Worm (Caenorhabditis elegans) whole organism, young adult: ENCODE measurements around the gene srx-87.
A peak's percentile ranks its signal among the peaks of the same experiment; 100 is the strongest.

ENCODE experiments used
- B0035.1 ChIP-seq: sonication (generic microtip); optimal IDR thresholded peaks from 2 replicates; lab custom pipeline; 2016; ENCODE audit warnings: missing genetic modification characterization, mild to moderate bottlenecking, missing compliant biosample characterization, missing genotype, missing genetic modification reagents
- B0261.1 ChIP-seq: sonication (generic microtip); optimal IDR thresholded peaks from 2 replicates; lab custom pipeline; 2016; ENCODE audit warnings: mild to moderate bottlenecking, missing genetic modification characterization, moderate library complexity, missing compliant biosample characterization
- C06A6.2 ChIP-seq: fragments of 200-800 bp; sonication (Bioruptor generic); conservative IDR thresholded peaks from 2 replicates; pipeline ENCODE4 v1.3.6; 2022; ENCODE audit warnings: missing genetic modification characterization, missing compliant biosample characterization
- C17E4.6 ChIP-seq: fragments of 200-800 bp; sonication (Bioruptor generic); IDR thresholded peaks from 2 replicates; pipeline ENCODE4 v1.3.6; 2022; ENCODE audit warnings: missing genetic modification reagents, missing genetic modification characterization, missing compliant biosample characterization
- F10E7.11 ChIP-seq: sonication (generic microtip); optimal IDR thresholded peaks from 2 replicates; lab custom pipeline; 2017; ENCODE audit warnings: mild to moderate bottlenecking, missing genetic modification characterization, moderate library complexity, missing compliant biosample characterization
- F37B4.10 ChIP-seq: fragments of 200-800 bp; sonication (Bioruptor generic); IDR thresholded peaks from 2 replicates; pipeline ENCODE4 v1.3.6; 2022; ENCODE audit warnings: missing genetic modification characterization, missing compliant biosample characterization
- F52B5.7 ChIP-seq: sonication (generic microtip); optimal IDR thresholded peaks from 2 replicates; lab custom pipeline; 2016; ENCODE audit warnings: mild to moderate bottlenecking, missing genetic modification characterization, missing compliant biosample characterization
- F55B11.4 ChIP-seq: sonication (generic microtip); optimal IDR thresholded peaks from 2 replicates; lab custom pipeline; 2016; ENCODE audit warnings: missing compliant biosample characterization, missing genetic modification characterization, borderline replicate concordance; ENCODE audit not compliant: insufficient read depth
- F57A8.1 ChIP-seq: fragments of 200-800 bp; sonication (Bioruptor generic); optimal IDR thresholded peaks from 2 replicates; lab custom pipeline; 2018; ENCODE audit warnings: mild to moderate bottlenecking, missing genetic modification characterization, moderate library complexity, missing compliant biosample characterization
- F57C9.4 ChIP-seq: sonication (generic microtip); optimal IDR thresholded peaks from 2 replicates; lab custom pipeline; 2017; ENCODE audit warnings: mild to moderate bottlenecking, missing genetic modification characterization, missing compliant biosample characterization
- K12H6.12 ChIP-seq: fragments of 200-800 bp; sonication (Bioruptor generic); optimal IDR thresholded peaks from 2 replicates; lab custom pipeline; 2018; ENCODE audit warnings: mild to moderate bottlenecking, missing genetic modification characterization, missing compliant biosample characterization
- Y53F4B.3 ChIP-seq: fragments of 200-800 bp; sonication (Bioruptor generic); IDR thresholded peaks from 2 replicates; pipeline ENCODE4 v1.3.6; 2022; ENCODE audit warnings: missing genetic modification reagents, missing genetic modification characterization, missing compliant biosample characterization
- Y53G8AR.9 ChIP-seq: fragments of 200-800 bp; sonication (Bioruptor generic); conservative IDR thresholded peaks from 2 replicates; pipeline ENCODE4 v1.3.6; 2022; ENCODE audit warnings: missing genetic modification reagents, missing genetic modification characterization, missing compliant biosample characterization
- atf-7 ChIP-seq: sonication (generic microtip); optimal IDR thresholded peaks from 2 replicates; lab custom pipeline; 2017; ENCODE audit warnings: mild to moderate bottlenecking, missing genetic modification characterization, missing compliant biosample characterization
- attf-5 ChIP-seq: fragments of 200-800 bp; sonication (Bioruptor generic); optimal IDR thresholded peaks from 2 replicates; lab custom pipeline; 2018; ENCODE audit warnings: mild to moderate bottlenecking, missing genetic modification characterization, missing compliant biosample characterization
- attf-6 ChIP-seq: fragments of 200-800 bp; sonication (Bioruptor generic); IDR thresholded peaks from 2 replicates; pipeline ENCODE4 v1.3.6; 2022; ENCODE audit warnings: missing genetic modification reagents, missing genetic modification characterization, missing compliant biosample characterization
- bed-2 ChIP-seq: fragments of 200-800 bp; sonication (Bioruptor generic); IDR thresholded peaks from 2 replicates; pipeline ENCODE4 v1.3.6; 2022; ENCODE audit warnings: missing genetic modification reagents, missing genetic modification characterization, missing compliant biosample characterization
- ceh-27 ChIP-seq: fragments of 200-800 bp; sonication (Bioruptor generic); optimal IDR thresholded peaks from 2 replicates; lab custom pipeline; 2018; ENCODE audit warnings: mild to moderate bottlenecking, missing genetic modification characterization, moderate library complexity, missing compliant biosample characterization
- ceh-40 ChIP-seq: fragments of 200-800 bp; sonication (Bioruptor generic); IDR thresholded peaks from 2 replicates; pipeline ENCODE4 v1.3.6; 2022; ENCODE audit warnings: missing genetic modification characterization, missing compliant biosample characterization
- ceh-91 ChIP-seq: fragments of 200-800 bp; sonication (Bioruptor generic); IDR thresholded peaks from 2 replicates; pipeline ENCODE4 v1.3.6; 2022; ENCODE audit warnings: missing genetic modification reagents, missing genetic modification characterization, missing compliant biosample characterization
- chd-7 ChIP-seq: sonication (generic microtip); optimal IDR thresholded peaks from 2 replicates; lab custom pipeline; 2016; ENCODE audit warnings: mild to moderate bottlenecking, missing genetic modification characterization, moderate library complexity, missing compliant biosample characterization
- dox-1 ChIP-seq: fragments of 200-800 bp; sonication (Bioruptor generic); IDR thresholded peaks from 2 replicates; pipeline ENCODE4 v1.3.6; 2022; ENCODE audit warnings: missing genetic modification reagents, missing genetic modification characterization, missing compliant biosample characterization
- dpl-1 ChIP-seq: fragments of 150-350 bp; optimal IDR thresholded peaks from 2 replicates; lab custom pipeline; 2014; ENCODE audit warnings: missing biosample characterization, missing genetic modification reagents, missing genetic modification characterization
- egl-18 ChIP-seq: fragments of 200-800 bp; sonication (Bioruptor generic); IDR thresholded peaks from 2 replicates; pipeline ENCODE4 v1.3.6; 2022; ENCODE audit warnings: missing genetic modification reagents, missing genetic modification characterization, missing compliant biosample characterization
- egrh-3 ChIP-seq: fragments of 200-800 bp; sonication (Bioruptor generic); IDR thresholded peaks from 2 replicates; pipeline ENCODE4 v1.3.6; 2022; ENCODE audit warnings: missing genetic modification reagents, missing genetic modification characterization, missing compliant biosample characterization
- ekl-4 ChIP-seq: fragments of 200-800 bp; sonication (Bioruptor generic); IDR thresholded peaks from 2 replicates; pipeline ENCODE4 v1.3.6; 2022; ENCODE audit warnings: missing genetic modification reagents, missing genetic modification characterization, missing compliant biosample characterization
- hlh-26 ChIP-seq: fragments of 200-800 bp; sonication (Bioruptor generic); conservative IDR thresholded peaks from 2 replicates; pipeline ENCODE4 v1.3.6; 2022; ENCODE audit warnings: missing genetic modification reagents, missing genetic modification characterization, missing compliant biosample characterization
- hrde-1 ChIP-seq: sonication (generic microtip); optimal IDR thresholded peaks from 2 replicates; lab custom pipeline; 2016; ENCODE audit warnings: missing genetic modification characterization, mild to moderate bottlenecking, missing compliant biosample characterization, moderate library complexity, missing genotype, missing genetic modification reagents, borderline replicate concordance
- hsf-1 ChIP-seq: fragments of 200-800 bp; sonication (Bioruptor generic); IDR thresholded peaks from 2 replicates; pipeline ENCODE4 v1.3.6; 2022; ENCODE audit warnings: missing genetic modification reagents, missing genetic modification characterization, missing compliant biosample characterization
- let-526 ChIP-seq: fragments of 200-800 bp; sonication (Bioruptor generic); IDR thresholded peaks from 2 replicates; pipeline ENCODE4 v1.3.6; 2022; ENCODE audit warnings: missing genetic modification reagents, missing genetic modification characterization, missing compliant biosample characterization
- lir-1 ChIP-seq: fragments of 200-800 bp; sonication (Bioruptor generic); conservative IDR thresholded peaks from 2 replicates; pipeline ENCODE4 v1.3.6; 2022; ENCODE audit warnings: missing genetic modification reagents, missing genetic modification characterization, missing compliant biosample characterization
- madf-3 ChIP-seq: fragments of 200-800 bp; sonication (Bioruptor generic); IDR thresholded peaks from 2 replicates; pipeline ENCODE4 v1.3.6; 2022; ENCODE audit warnings: missing genetic modification reagents, missing genetic modification characterization, missing compliant biosample characterization
- mel-28 ChIP-seq: sonication (generic microtip); optimal IDR thresholded peaks from 2 replicates; lab custom pipeline; 2016; ENCODE audit warnings: borderline replicate concordance, mild to moderate bottlenecking, missing genetic modification characterization, missing compliant biosample characterization
- mes-4 ChIP-seq: sonication (generic microtip); optimal IDR thresholded peaks from 2 replicates; lab custom pipeline; 2016; ENCODE audit warnings: missing genotype, missing genetic modification characterization, missing compliant biosample characterization
- nfya-1 ChIP-seq: sonication (generic microtip); optimal IDR thresholded peaks from 2 replicates; lab custom pipeline; 2017; ENCODE audit warnings: antibody characterized with exemption, missing compliant biosample characterization, missing genetic modification characterization, borderline replicate concordance; ENCODE audit not compliant: insufficient read depth
- nhr-120 ChIP-seq: fragments of 200-800 bp; sonication (Bioruptor generic); IDR thresholded peaks from 2 replicates; pipeline ENCODE4 v1.3.6; 2022; ENCODE audit warnings: missing genetic modification characterization, missing compliant biosample characterization
- nhr-80 ChIP-seq: sonication (generic microtip); optimal IDR thresholded peaks from 2 replicates; lab custom pipeline; 2016; ENCODE audit warnings: missing genetic modification characterization, missing compliant biosample characterization
- pbrm-1 ChIP-seq: fragments of 200-800 bp; sonication (Bioruptor generic); IDR thresholded peaks from 2 replicates; pipeline ENCODE4 v1.3.6; 2022; ENCODE audit warnings: missing genetic modification reagents, missing genetic modification characterization, missing compliant biosample characterization
- repo-1 ChIP-seq: sonication (generic microtip); optimal IDR thresholded peaks from 2 replicates; lab custom pipeline; 2017; ENCODE audit warnings: mild to moderate bottlenecking, missing genetic modification characterization, missing compliant biosample characterization
- rpc-1 ChIP-seq, 2 experiments: fragments of 150-350 bp in 1 of 2; sonication (generic microtip) in 1 of 2; optimal IDR thresholded peaks; 2 replicates each; lab custom pipeline; 2014 to 2018; ENCODE audit warnings: missing biosample characterization in 1 of 2, missing genetic modification characterization in 1 of 2, missing genetic modification reagents in 1 of 2, missing genotype in 1 of 2
- sdz-38 ChIP-seq: sonication (generic microtip); optimal IDR thresholded peaks from 2 replicates; lab custom pipeline; 2016; ENCODE audit warnings: missing genotype, missing genetic modification characterization, missing compliant biosample characterization
- snpc-3.4 ChIP-seq: sonication (generic microtip); optimal IDR thresholded peaks from 2 replicates; lab custom pipeline; 2017; ENCODE audit warnings: missing genetic modification characterization, mild to moderate bottlenecking, missing compliant biosample characterization, antibody characterized with exemption, moderate library complexity, missing genotype, missing genetic modification reagents
- snpc-4 ChIP-seq, 5 experiments: fragments of 150-350 bp in 1 of 5; sonication (generic microtip) in 4 of 5; optimal IDR thresholded peaks; 2 replicates each; lab custom pipeline; 2014 to 2018; ENCODE audit warnings: missing genetic modification characterization in 5 of 5, missing biosample characterization in 3 of 5, antibody characterized with exemption in 2 of 5, mild to moderate bottlenecking in 2 of 5, missing compliant biosample characterization in 2 of 5, missing genotype in 2 of 5, moderate library complexity in 2 of 5, missing genetic modification reagents in 1 of 5
- somi-1 ChIP-seq: fragments of 200-800 bp; sonication (Bioruptor generic); optimal IDR thresholded peaks from 2 replicates; lab custom pipeline; 2018; ENCODE audit warnings: mild to moderate bottlenecking, missing genetic modification characterization, missing compliant biosample characterization
- tbx-9 ChIP-seq: sonication (generic microtip); optimal IDR thresholded peaks from 2 replicates; lab custom pipeline; 2016; ENCODE audit warnings: borderline replicate concordance, missing genetic modification characterization, inconsistent platforms, missing compliant biosample characterization
- zim-3 ChIP-seq: sonication (generic microtip); optimal IDR thresholded peaks from 2 replicates; lab custom pipeline; 2017; ENCODE audit warnings: mild to moderate bottlenecking, missing genetic modification characterization, moderate library complexity, missing compliant biosample characterization
- ztf-25 ChIP-seq: fragments of 200-800 bp; sonication (Bioruptor generic); IDR thresholded peaks from 2 replicates; pipeline ENCODE4 v1.3.6; 2022; ENCODE audit warnings: missing genetic modification reagents, missing genetic modification characterization, missing compliant biosample characterization
- ztf-28 ChIP-seq: fragments of 200-800 bp; sonication (Bioruptor generic); IDR thresholded peaks from 2 replicates; pipeline ENCODE4 v1.3.6; 2022; ENCODE audit warnings: missing genetic modification reagents, missing genetic modification characterization, missing compliant biosample characterization

Gene srx-87

DNA sequence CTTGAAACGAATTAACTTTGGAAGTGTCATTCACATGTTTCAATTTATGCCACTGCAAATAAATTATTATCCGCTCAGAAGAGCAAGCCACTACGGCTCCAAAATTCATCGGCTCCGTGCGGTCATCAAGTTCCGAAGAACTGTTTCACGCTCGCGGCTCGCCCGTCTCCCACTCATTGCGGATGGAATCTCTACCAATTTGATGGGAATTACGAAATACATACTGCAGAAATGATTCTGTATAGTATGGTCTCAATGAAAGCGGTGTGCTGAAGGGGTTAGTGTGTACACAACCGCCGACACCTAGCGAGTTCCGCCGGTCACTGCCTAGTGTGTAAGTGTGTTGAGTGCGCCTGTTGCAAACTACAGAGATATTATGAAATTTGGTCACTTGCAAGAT lies 20.4 kb downstream of the srx-87 start (continued):
- TF ChIP-seq bed-2 (GFP tag; lab: Robert Waterston, UW) (no peak), pbrm-1 (GFP tag; lab: Robert Waterston, UW) (no peak; the same call in none of the 2 replicates), egl-18 (GFP tag; lab: Robert Waterston, UW) (no peak), nhr-80 (tag; lab: Kevin White, UChicago) (no peak), somi-1 (GFP tag; lab: Kevin White, UChicago) (no peak), hlh-26 (GFP tag; lab: Robert Waterston, UW) (no peak), hrde-1 (tag; lab: Kevin White, UChicago) (no peak), atf-7 (tag; lab: Kevin White, UChicago) (no peak), mel-28 (no peak), tbx-9 (tag; lab: Kevin White, UChicago) (no peak), ztf-28 (no peak), zim-3 (tag; lab: Kevin White, UChicago) (no peak), dpl-1 (GFP tag; lab: Kevin White, UChicago) (no peak), snpc-4 (GFP tag; optimal IDR thresholded peaks at IDR 0.05; lab: Kevin White, UChicago) (peak; percentile 91), snpc-4 (tag; optimal IDR thresholded peaks at IDR 0.05; lab: Kevin White, UChicago) (peak; percentile 90 to 97 (median 93)), sdz-38 (tag; lab: Kevin White, UChicago) (no peak), F57A8.1 (GFP tag; lab: Kevin White, UChicago) (no peak), let-526 (GFP tag; lab: Robert Waterston, UW) (no peak), snpc-3.4 (peak; percentile 84), ekl-4 (GFP tag; lab: Robert Waterston, UW) (peak; percentile 53; the same call in 1 of the 2 replicates), lir-1 (no peak), F52B5.7 (no peak), C17E4.6 (GFP tag; lab: Robert Waterston, UW) (no peak; the same call in 1 of the 2 replicates), C06A6.2 (GFP tag; lab: Robert Waterston, UW) (no peak), egrh-3 (GFP tag; lab: Robert Waterston, UW) (no peak), attf-5 (no peak), K12H6.12 (tag; lab: Kevin White, UChicago) (no peak), ceh-27 (GFP tag; lab: Kevin White, UChicago) (no peak), F37B4.10 (GFP tag; lab: Robert Waterston, UW) (no peak), mes-4 (tag; lab: Kevin White, UChicago) (no peak), ceh-40 (GFP tag; lab: Robert Waterston, UW) (no peak), Y53G8AR.9 (GFP tag; lab: Robert Waterston, UW) (no peak), ztf-25 (GFP tag; lab: Robert Waterston, UW) (no peak), B0261.1 (tag; lab: Kevin White, UChicago) (no peak), rpc-1 (optimal IDR thresholded peaks at IDR 0.05; lab: Kevin White, UChicago) (no peak), rpc-1 (tag; optimal IDR thresholded peaks at IDR 0.05; lab: Kevin White, UChicago) (peak; percentile 11), attf-6 (GFP tag; lab: Robert Waterston, UW) (peak; percentile 84), B0035.1 (tag; lab: Kevin White, UChicago) (no peak), repo-1 (tag; lab: Kevin White, UChicago) (no peak), ceh-91 (no peak), chd-7 (tag; lab: Kevin White, UChicago) (no peak), nhr-120 (GFP tag; lab: Robert Waterston, UW) (0 out of 2 replicates have a peak, but pooled peaks have one; percentile 62), nfya-1 (tag; lab: Kevin White, UChicago) (no peak), F55B11.4 (tag; lab: Kevin White, UChicago) (no peak), F10E7.11 (tag; lab: Kevin White, UChicago) (no peak), hsf-1 (GFP tag; lab: Robert Waterston, UW) (no peak), Y53F4B.3 (no peak), madf-3 (no peak), F57C9.4 (tag; lab: Kevin White, UChicago) (no peak), dox-1 (GFP tag; lab: Robert Waterston, UW) (no peak)
